Fruit fly (Drosophila melanogaster): ENCODE data around the gene Stat92E.

Gene Stat92E

DNA sequence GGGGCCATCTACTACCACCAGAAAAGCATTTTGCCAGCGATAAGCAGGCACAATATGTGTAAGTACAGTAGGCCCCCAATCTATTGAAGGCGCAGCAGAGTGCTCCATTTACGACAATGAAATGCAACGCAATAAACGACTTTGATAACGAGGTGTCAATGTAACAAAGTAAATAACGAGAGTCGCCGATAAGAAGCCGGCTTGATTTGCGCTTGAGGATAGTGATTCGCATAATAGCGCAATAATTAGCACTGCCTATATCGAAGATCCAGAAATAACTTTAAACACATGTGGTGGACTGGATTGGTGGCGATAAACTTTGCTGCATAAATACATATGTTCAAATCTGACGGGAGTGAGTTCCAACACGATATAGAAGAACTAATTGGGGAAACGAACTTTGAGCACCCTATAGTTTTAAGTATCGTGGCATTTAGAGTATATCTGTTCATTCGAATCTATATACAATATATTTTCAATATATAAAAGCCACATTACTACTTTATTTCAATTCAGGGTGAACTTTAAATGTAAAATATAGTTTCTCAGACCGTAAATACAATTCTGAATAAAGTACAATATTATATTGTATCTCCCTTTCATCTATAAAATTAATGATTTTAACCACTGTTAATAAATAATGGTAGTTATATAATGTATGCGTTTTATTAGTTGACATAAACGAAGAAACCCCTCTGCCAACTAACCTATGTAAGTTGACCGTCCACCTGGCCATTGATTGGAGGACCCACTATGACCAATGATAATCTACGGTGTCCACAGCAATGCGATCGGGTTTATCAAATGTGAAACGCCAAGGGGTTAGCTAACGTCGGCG is 2.9 kb downstream of the Stat92E start:
- TF ChIP-seq pad (GFP tag; optimal IDR thresholded peaks at IDR 0.05): peak; percentile 7
- no peak for TF ChIP-seq cnc (optimal IDR thresholded peaks at IDR 0.05)
- TF ChIP-seq ovo (GFP tag; optimal IDR thresholded peaks at IDR 0.05): peak; percentile 29
- TF ChIP-seq Hr96 (GFP tag; optimal IDR thresholded peaks at IDR 0.05): no peak
- peak; percentile 63 for TF ChIP-seq Clk (GFP tag; optimal IDR thresholded peaks at IDR 0.05)
- TF ChIP-seq cic (GFP tag; optimal IDR thresholded peaks at IDR 0.05): peak; percentile 92
- TF ChIP-seq CG1620 (GFP tag; optimal IDR thresholded peaks at IDR 0.05): no peak
- TF ChIP-seq toe (GFP tag; optimal IDR thresholded peaks at IDR 0.05): peak; percentile 36
- TF ChIP-seq Mnt (GFP tag; optimal IDR thresholded peaks at IDR 0.05): peak; percentile 71
- TF ChIP-seq CG11617 (GFP tag; optimal IDR thresholded peaks at IDR 0.05): no peak
- no peak for TF ChIP-seq CG5204 (GFP tag; optimal IDR thresholded peaks at IDR 0.05)
- TF ChIP-seq CG33017 (tag; optimal IDR thresholded peaks at IDR 0.05): peak; percentile 60
- TF ChIP-seq CG12768 (GFP tag; optimal IDR thresholded peaks at IDR 0.05): peak; percentile 63
- peak; percentile 24 for TF ChIP-seq CG7101 (tag; optimal IDR thresholded peaks at IDR 0.05)
- peak; percentile 64 for TF ChIP-seq kay (GFP tag; ENCODE audit: borderline replicate concordance)
- peak; percentile 60 for TF ChIP-seq CG7045 (GFP tag; optimal IDR thresholded peaks at IDR 0.05)

dm6 chr3R:20548255-20548654 is 3.9 kb downstream of the Stat92E start:
- TF ChIP-seq CG33017 (tag; optimal IDR thresholded peaks at IDR 0.05) (no peak), Hr96 (GFP tag; optimal IDR thresholded peaks at IDR 0.05) (no peak), CG7101 (tag; optimal IDR thresholded peaks at IDR 0.05) (no peak), tj (GFP tag; optimal IDR thresholded peaks at IDR 0.05) (no peak), Crg-1 (GFP tag; optimal IDR thresholded peaks at IDR 0.05) (no peak), Mnt (GFP tag; optimal IDR thresholded peaks at IDR 0.05) (no peak), bab1 (GFP tag; optimal IDR thresholded peaks at IDR 0.05) (no peak), CG1620 (GFP tag; optimal IDR thresholded peaks at IDR 0.05) (no peak), ovo (GFP tag; optimal IDR thresholded peaks at IDR 0.05) (no peak), pad (GFP tag; optimal IDR thresholded peaks at IDR 0.05) (no peak), CG7045 (GFP tag; optimal IDR thresholded peaks at IDR 0.05) (no peak), cic (GFP tag; optimal IDR thresholded peaks at IDR 0.05) (no peak), Clk (GFP tag; optimal IDR thresholded peaks at IDR 0.05) (no peak), toe (GFP tag; optimal IDR thresholded peaks at IDR 0.05) (no peak), kay (GFP tag; ENCODE audit: borderline replicate concordance) (no peak), cnc (optimal IDR thresholded peaks at IDR 0.05) (no peak), CG12768 (GFP tag; optimal IDR thresholded peaks at IDR 0.05) (no peak), CG14711 (tag; optimal IDR thresholded peaks at IDR 0.05) (no peak), CG5204 (GFP tag; optimal IDR thresholded peaks at IDR 0.05) (no peak), CG11617 (GFP tag; optimal IDR thresholded peaks at IDR 0.05) (no peak)

- TF ChIP-seq kay (GFP tag; ENCODE audit: borderline replicate concordance) (no peak), Clk (GFP tag; optimal IDR thresholded peaks at IDR 0.05) (no peak), CG12768 (GFP tag; optimal IDR thresholded peaks at IDR 0.05) (no peak), tj (GFP tag; optimal IDR thresholded peaks at IDR 0.05) (peak; percentile 76), CG14711 (tag; optimal IDR thresholded peaks at IDR 0.05) (no peak), cic (GFP tag; optimal IDR thresholded peaks at IDR 0.05) (peak; percentile 14), CG7045 (GFP tag; optimal IDR thresholded peaks at IDR 0.05) (no peak), cnc (optimal IDR thresholded peaks at IDR 0.05) (no peak), CG5204 (GFP tag; optimal IDR thresholded peaks at IDR 0.05) (no peak), Crg-1 (GFP tag; optimal IDR thresholded peaks at IDR 0.05) (no peak), Hr96 (GFP tag; optimal IDR thresholded peaks at IDR 0.05) (no peak), pad (GFP tag; optimal IDR thresholded peaks at IDR 0.05) (no peak), toe (GFP tag; optimal IDR thresholded peaks at IDR 0.05) (no peak)
These were observed 4.4 kb downstream of the Stat92E start for dm6 chr3R:20547758-20548157.

dm6 chr3R:20546662-20547620 is 5.2 kb downstream of the Stat92E start:
- TF ChIP-seq Mnt (GFP tag; optimal IDR thresholded peaks at IDR 0.05) (peak; percentile 55), CG7101 (tag; optimal IDR thresholded peaks at IDR 0.05) (peak; percentile 18), CG33017 (tag; optimal IDR thresholded peaks at IDR 0.05) (peak; percentile 9), pad (GFP tag; optimal IDR thresholded peaks at IDR 0.05) (no peak), CG11617 (GFP tag; optimal IDR thresholded peaks at IDR 0.05) (peak; percentile 11), toe (GFP tag; optimal IDR thresholded peaks at IDR 0.05) (peak; percentile 6), CG1620 (GFP tag; optimal IDR thresholded peaks at IDR 0.05) (no peak), CG5204 (GFP tag; optimal IDR thresholded peaks at IDR 0.05) (no peak), Clk (GFP tag; optimal IDR thresholded peaks at IDR 0.05) (no peak), cnc (optimal IDR thresholded peaks at IDR 0.05) (no peak), ovo (GFP tag; optimal IDR thresholded peaks at IDR 0.05) (peak; percentile 47), cic (GFP tag; optimal IDR thresholded peaks at IDR 0.05) (peak; percentile 91), tj (GFP tag; optimal IDR thresholded peaks at IDR 0.05) (peak; percentile 95), Crg-1 (GFP tag; optimal IDR thresholded peaks at IDR 0.05) (no peak), CG7045 (GFP tag; optimal IDR thresholded peaks at IDR 0.05) (no peak), bab1 (GFP tag; optimal IDR thresholded peaks at IDR 0.05) (no peak), kay (GFP tag; ENCODE audit: borderline replicate concordance) (no peak), CG14711 (tag; optimal IDR thresholded peaks at IDR 0.05) (peak; percentile 36), CG12768 (GFP tag; optimal IDR thresholded peaks at IDR 0.05) (peak; percentile 71)

dm6 chr3R:20545678-20546077 is 6.4 kb downstream of the Stat92E start:
- TF ChIP-seq bab1 (GFP tag; optimal IDR thresholded peaks at IDR 0.05) (no peak), cic (GFP tag; optimal IDR thresholded peaks at IDR 0.05) (peak; percentile 95), CG33017 (tag; optimal IDR thresholded peaks at IDR 0.05) (peak; percentile 35), tj (GFP tag; optimal IDR thresholded peaks at IDR 0.05) (no peak), ovo (GFP tag; optimal IDR thresholded peaks at IDR 0.05) (peak; percentile 40), Hr96 (GFP tag; optimal IDR thresholded peaks at IDR 0.05) (peak; percentile 53), toe (GFP tag; optimal IDR thresholded peaks at IDR 0.05) (peak; percentile 11), Mnt (GFP tag; optimal IDR thresholded peaks at IDR 0.05) (peak; percentile 41), pad (GFP tag; optimal IDR thresholded peaks at IDR 0.05) (peak; percentile 27), CG7045 (GFP tag; optimal IDR thresholded peaks at IDR 0.05) (peak; percentile 68), CG12768 (GFP tag; optimal IDR thresholded peaks at IDR 0.05) (peak; percentile 22), kay (GFP tag; ENCODE audit: borderline replicate concordance) (no peak), Crg-1 (GFP tag; optimal IDR thresholded peaks at IDR 0.05) (peak; percentile 5), CG7101 (tag; optimal IDR thresholded peaks at IDR 0.05) (peak; percentile 56)
